Worm (Caenorhabditis elegans) whole organism, L4/young adult: ENCODE measurements around the gene scl-2.

ENCODE experiments used
- dao-5 ChIP-seq: sonication (generic microtip); optimal IDR thresholded peaks from 2 replicates; lab custom pipeline; 2016; ENCODE audit warnings: missing genotype, missing genetic modification characterization, moderate library complexity, missing compliant biosample characterization
- him-1 ChIP-seq: sonication (generic microtip); optimal IDR thresholded peaks from 2 replicates; lab custom pipeline; 2016; ENCODE audit warnings: missing genotype, missing genetic modification reagents, missing genetic modification characterization, missing compliant biosample characterization

- TF ChIP-seq dao-5 (tag; lab: Kevin White, UChicago) (no peak), him-1 (no peak)
These were observed 19.1 kb downstream of the scl-2 start, which contains the start of gene C39E9.7 for ce11 chrIV:13076620-13077019.
